Fruit fly (Drosophila melanogaster) whole organism, embryonic: ENCODE results near the gene upSET.

ENCODE experiments used
- B-H2 ChIP-seq: fragments of 200-800 bp; sonication (Bioruptor generic); optimal IDR thresholded peaks from 2 replicates; lab custom pipeline; 2018; ENCODE audit warnings: missing biosample characterization, mild to moderate bottlenecking, missing genetic modification characterization
- Bdp1 ChIP-seq: fragments of 200-800 bp; sonication (Bioruptor generic); optimal IDR thresholded peaks from 3 replicates; lab custom pipeline; 2016; ENCODE audit warnings: missing biosample characterization, missing genetic modification characterization
- Bteb2 ChIP-seq: fragments of 200-800 bp; sonication (Bioruptor generic); optimal IDR thresholded peaks from 2 replicates; lab custom pipeline; 2016; ENCODE audit warnings: missing biosample characterization, missing genetic modification characterization
- CG10147 ChIP-seq: fragments of 200-800 bp; sonication (Bioruptor generic); optimal IDR thresholded peaks from 2 replicates; lab custom pipeline; 2019; ENCODE audit warnings: missing biosample characterization, mild to moderate bottlenecking, missing genetic modification characterization, moderate library complexity
- CG10267 ChIP-seq: fragments of 200-800 bp; sonication (Bioruptor generic); optimal IDR thresholded peaks from 2 replicates; lab custom pipeline; 2018; ENCODE audit warnings: missing biosample characterization, mild to moderate bottlenecking, missing genetic modification characterization, moderate library complexity
- CG10431 ChIP-seq: fragments of 200-800 bp; sonication (Bioruptor generic); optimal IDR thresholded peaks from 3 replicates; lab custom pipeline; 2018; ENCODE audit warnings: missing biosample characterization, mild to moderate bottlenecking, missing genetic modification characterization
- CG12155 ChIP-seq: fragments of 200-800 bp; sonication (Bioruptor generic); optimal IDR thresholded peaks from 3 replicates; lab custom pipeline; 2016; ENCODE audit warnings: missing biosample characterization, missing genetic modification characterization
- CG12942 ChIP-seq: fragments of 200-800 bp; sonication (Bioruptor generic); optimal IDR thresholded peaks from 3 replicates; lab custom pipeline; 2016; ENCODE audit warnings: missing biosample characterization, missing genetic modification characterization
- CG13296 ChIP-seq: fragments of 200-800 bp; sonication (Bioruptor generic); optimal IDR thresholded peaks from 3 replicates; lab custom pipeline; 2018; ENCODE audit warnings: missing biosample characterization, mild to moderate bottlenecking, missing genetic modification characterization
- CG13624 ChIP-seq: fragments of 200-800 bp; sonication (Bioruptor generic); optimal IDR thresholded peaks from 2 replicates; lab custom pipeline; 2016; ENCODE audit warnings: missing biosample characterization, missing genetic modification characterization
- CG14860 ChIP-seq: fragments of 200-800 bp; sonication (Bioruptor generic); IDR thresholded peaks from 3 replicates; pipeline ENCODE4 v1.3.6; 2022; ENCODE audit warnings: missing biosample characterization, missing genetic modification characterization; ENCODE audit not compliant: partially characterized antibody
- CG15011 ChIP-seq: fragments of 200-800 bp; sonication (Bioruptor generic); optimal IDR thresholded peaks from 3 replicates; lab custom pipeline; 2018; ENCODE audit warnings: missing biosample characterization, mild to moderate bottlenecking, missing genetic modification characterization
- CG2712 ChIP-seq: fragments of 200-800 bp; optimal IDR thresholded peaks from 3 replicates; lab custom pipeline; 2019; ENCODE audit warnings: missing biosample characterization, mild to moderate bottlenecking, missing genetic modification characterization, moderate library complexity
- CG3995 ChIP-seq: fragments of 200-800 bp; sonication (Bioruptor generic); optimal IDR thresholded peaks from 3 replicates; lab custom pipeline; 2016; ENCODE audit warnings: missing biosample characterization, missing genetic modification characterization
- CG42726 ChIP-seq: fragments of 200-800 bp; sonication (Bioruptor generic); IDR thresholded peaks from 2 replicates; pipeline ENCODE4 v1.3.6; 2022; ENCODE audit warnings: missing biosample characterization, missing genetic modification characterization; ENCODE audit not compliant: partially characterized antibody
- CG4854 ChIP-seq: fragments of 200-800 bp; sonication (Bioruptor generic); optimal IDR thresholded peaks from 2 replicates; lab custom pipeline; 2016; ENCODE audit warnings: missing biosample characterization, missing genetic modification characterization, inconsistent platforms
- CG5180 ChIP-seq: fragments of 200-800 bp; sonication (Bioruptor generic); optimal IDR thresholded peaks from 3 replicates; lab custom pipeline; 2017; ENCODE audit warnings: missing biosample characterization, missing genetic modification characterization, mild to moderate bottlenecking, moderate library complexity, missing genetic modification reagents
- CG5245 ChIP-seq: fragments of 200-800 bp; sonication (Bioruptor generic); optimal IDR thresholded peaks from 3 replicates; lab custom pipeline; 2016; ENCODE audit warnings: missing biosample characterization, missing genetic modification characterization
- CG6272 ChIP-seq: fragments of 200-800 bp; sonication (Bioruptor generic); IDR thresholded peaks from 2 replicates; pipeline ENCODE4 v1.3.6; 2022; ENCODE audit warnings: missing biosample characterization, missing genetic modification characterization
- CG8765 ChIP-seq: fragments of 200-800 bp; sonication (Bioruptor generic); IDR thresholded peaks from 2 replicates; pipeline ENCODE4 v1.3.6; 2022; ENCODE audit warnings: missing biosample characterization, missing genetic modification characterization
- CkIIα-i1 ChIP-seq: fragments of 200-800 bp; sonication (Bioruptor generic); IDR thresholded peaks from 2 replicates; pipeline ENCODE4 v1.3.6; 2022; ENCODE audit warnings: missing biosample characterization, missing genetic modification characterization
- Drgx ChIP-seq: fragments of 200-800 bp; sonication (Bioruptor generic); IDR thresholded peaks from 2 replicates; pipeline ENCODE4 v1.3.6; 2022; ENCODE audit warnings: missing biosample characterization, missing genetic modification characterization
- HLH3B ChIP-seq: fragments of 200-800 bp; sonication (Bioruptor generic); IDR thresholded peaks from 2 replicates; pipeline ENCODE4 v1.3.6; 2022; ENCODE audit warnings: missing biosample characterization, missing genetic modification characterization
- HLH4C ChIP-seq: fragments of 200-800 bp; sonication (Bioruptor generic); IDR thresholded peaks from 3 replicates; pipeline ENCODE4 v1.3.6; 2022; ENCODE audit warnings: missing biosample characterization, missing genetic modification characterization; ENCODE audit not compliant: partially characterized antibody
- Lpt ChIP-seq: fragments of >200 bp; optimal IDR thresholded peaks from 2 replicates; lab custom pipeline; 2018; ENCODE audit warnings: missing biosample characterization, missing genetic modification characterization
- NC2α ChIP-seq: fragments of 200-800 bp; sonication (Bioruptor generic); optimal IDR thresholded peaks from 2 replicates; lab custom pipeline; 2016; ENCODE audit warnings: missing biosample characterization, missing genetic modification characterization
- NK7.1 ChIP-seq: fragments of 200-800 bp; sonication (Bioruptor generic); optimal IDR thresholded peaks from 3 replicates; lab custom pipeline; 2016; ENCODE audit warnings: missing biosample characterization, missing genetic modification characterization
- Nf-YB ChIP-seq: fragments of 200-800 bp; sonication (Bioruptor generic); optimal IDR thresholded peaks from 3 replicates; lab custom pipeline; 2019; ENCODE audit warnings: missing biosample characterization, mild to moderate bottlenecking, missing genetic modification characterization, moderate library complexity
- Oaz ChIP-seq: fragments of 200-800 bp; sonication (Bioruptor generic); IDR thresholded peaks from 2 replicates; pipeline ENCODE4 v1.3.6; 2022; ENCODE audit warnings: missing biosample characterization, missing genetic modification characterization
- Sox100B ChIP-seq: fragments of 200-800 bp; sonication (Bioruptor generic); optimal IDR thresholded peaks from 3 replicates; lab custom pipeline; 2018; ENCODE audit warnings: missing biosample characterization, mild to moderate bottlenecking, missing genetic modification characterization
- Sry-β ChIP-seq: fragments of 200-800 bp; sonication (Bioruptor generic); optimal IDR thresholded peaks from 2 replicates; lab custom pipeline; 2018; ENCODE audit warnings: missing biosample characterization, mild to moderate bottlenecking, missing genetic modification characterization, moderate library complexity
- Vsx1 ChIP-seq: fragments of 200-800 bp; sonication (Bioruptor generic); optimal IDR thresholded peaks from 2 replicates; lab custom pipeline; 2017; ENCODE audit warnings: missing biosample characterization, mild to moderate bottlenecking, missing genetic modification characterization, missing genetic modification reagents
- abd-A ChIP-seq: fragments of 200-800 bp; sonication (Bioruptor generic); optimal IDR thresholded peaks from 3 replicates; lab custom pipeline; 2019; ENCODE audit warnings: missing biosample characterization, mild to moderate bottlenecking, missing genetic modification characterization, moderate library complexity
- btn ChIP-seq: fragments of 200-800 bp; sonication (Bioruptor generic); optimal IDR thresholded peaks from 2 replicates; lab custom pipeline; 2016; ENCODE audit warnings: missing biosample characterization, missing genetic modification characterization
- cg ChIP-seq: fragments of 200-800 bp; sonication (Bioruptor generic); optimal IDR thresholded peaks from 3 replicates; lab custom pipeline; 2019; ENCODE audit warnings: missing biosample characterization, mild to moderate bottlenecking, missing genetic modification characterization, moderate library complexity
- crp ChIP-seq, 2 experiments: fragments of 200-800 bp; sonication (Bioruptor generic); optimal IDR thresholded peaks; 2 replicates in 1 of 2; 3 replicates in 1 of 2; lab custom pipeline; 2017; ENCODE audit warnings: missing biosample characterization in 2 of 2, missing genetic modification characterization in 2 of 2, mild to moderate bottlenecking in 1 of 2, moderate library complexity in 1 of 2
- ewg ChIP-seq: fragments of 200-800 bp; sonication (Bioruptor generic); optimal IDR thresholded peaks from 3 replicates; lab custom pipeline; 2017; ENCODE audit warnings: mild to moderate bottlenecking, missing biosample characterization, missing genetic modification reagents, missing genetic modification characterization
- ftz-f1 ChIP-seq: fragments of 200-800 bp; sonication (Bioruptor generic); optimal IDR thresholded peaks from 2 replicates; lab custom pipeline; 2016; ENCODE audit warnings: missing biosample characterization, missing genetic modification characterization
- gsb ChIP-seq: fragments of 200-800 bp; sonication (Bioruptor generic); IDR thresholded peaks from 2 replicates; pipeline ENCODE4 v1.3.6; 2022; ENCODE audit warnings: missing biosample characterization, missing genetic modification characterization
- lmd ChIP-seq: fragments of 200-800 bp; sonication (Bioruptor generic); IDR thresholded peaks from 2 replicates; pipeline ENCODE4 v1.3.6; 2022; ENCODE audit warnings: missing biosample characterization, missing genetic modification characterization
- odd ChIP-seq: fragments of 200-800 bp; sonication (Bioruptor generic); optimal IDR thresholded peaks from 2 replicates; lab custom pipeline; 2017; ENCODE audit warnings: missing biosample characterization, mild to moderate bottlenecking, missing genetic modification characterization
- rib ChIP-seq: fragments of 200-800 bp; sonication (Bioruptor generic); IDR thresholded peaks from 2 replicates; pipeline ENCODE4 v1.3.6; 2022; ENCODE audit warnings: missing biosample characterization, missing genetic modification characterization
- sc ChIP-seq, 3 experiments: fragments of >200 bp in 2 of 3; fragments of 200-800 bp in 1 of 3; sonication (Bioruptor generic) in 1 of 3; optimal IDR thresholded peaks; 2 replicates in 2 of 3; 3 replicates in 1 of 3; lab custom pipeline; 2017; ENCODE audit warnings: mild to moderate bottlenecking in 1 of 3, missing biosample characterization in 1 of 3, missing genetic modification characterization in 1 of 3, missing genetic modification reagents in 1 of 3
- scrt ChIP-seq: fragments of 200-800 bp; sonication (Bioruptor generic); optimal IDR thresholded peaks from 2 replicates; lab custom pipeline; 2018; ENCODE audit warnings: missing biosample characterization, mild to moderate bottlenecking, missing genetic modification characterization, moderate library complexity
- slbo ChIP-seq: fragments of 200-800 bp; sonication (Bioruptor generic); IDR thresholded peaks from 2 replicates; pipeline ENCODE4 v1.3.6; 2022; ENCODE audit warnings: missing biosample characterization, missing genetic modification characterization
- ssp ChIP-seq: fragments of 200-800 bp; sonication (Bioruptor generic); IDR thresholded peaks from 2 replicates; pipeline ENCODE4 v1.3.6; 2022; ENCODE audit warnings: missing biosample characterization, missing genetic modification characterization
- stwl ChIP-seq: fragments of 200-800 bp; sonication (Bioruptor generic); optimal IDR thresholded peaks from 3 replicates; lab custom pipeline; 2018; ENCODE audit warnings: missing biosample characterization, mild to moderate bottlenecking, missing genetic modification characterization, moderate library complexity
- trem ChIP-seq: fragments of 200-800 bp; optimal IDR thresholded peaks from 3 replicates; lab custom pipeline; 2019; ENCODE audit warnings: missing biosample characterization, mild to moderate bottlenecking, missing genetic modification characterization, moderate library complexity

Gene upSET

dm6 chr3L:14037655-14038644 is 36.0 kb downstream of the upSET start (continued):
- TF ChIP-seq cg (peak; percentile 72), CG10147 (GFP tag; lab: Kevin White, UChicago) (no peak), CG12942 (GFP tag; lab: Kevin White, UChicago) (no peak), ftz-f1 (GFP tag; lab: Kevin White, UChicago) (no peak), CG12155 (GFP tag; lab: Kevin White, UChicago) (no peak), lmd (GFP tag; lab: Robert Waterston, UW) (no peak), HLH3B (no peak), NK7.1 (GFP tag; lab: Kevin White, UChicago) (no peak), CG13296 (no peak), sc (optimal IDR thresholded peaks at IDR 0.05; lab: Kevin White, UChicago) (no peak), sc (GFP tag; optimal IDR thresholded peaks at IDR 0.05; lab: Kevin White, UChicago) (no peak), Lpt (no peak), Vsx1 (GFP tag; lab: Kevin White, UChicago) (no peak), CG2712 (no peak), Bteb2 (no peak), trem (tag; lab: Kevin White, UChicago) (no peak), CG8765 (GFP tag; lab: Robert Waterston, UW) (no peak), CG15011 (GFP tag; lab: Kevin White, UChicago) (no peak), CG3995 (no peak), CG5180 (GFP tag; lab: Kevin White, UChicago) (no peak), CG5245 (GFP tag; lab: Kevin White, UChicago) (no peak), stwl (tag; lab: Kevin White, UChicago) (no peak), ewg (no peak), abd-A (no peak), CkIIα-i1 (GFP tag; lab: Robert Waterston, UW) (no peak), ssp (GFP tag; lab: Robert Waterston, UW) (no peak), CG14860 (GFP tag; lab: Robert Waterston, UW) (no peak), odd (no peak), Oaz (GFP tag; lab: Robert Waterston, UW) (no peak), HLH4C (GFP tag; lab: Robert Waterston, UW) (no peak), Sry-β (GFP tag; lab: Kevin White, UChicago) (no peak), NC2α (GFP tag; lab: Kevin White, UChicago) (no peak), CG42726 (GFP tag; lab: Robert Waterston, UW) (no peak), B-H2 (no peak), CG6272 (no peak), rib (peak; percentile 80; the same call in 1 of the 2 replicates), Nf-YB (GFP tag; lab: Kevin White, UChicago) (no peak), btn (GFP tag; lab: Kevin White, UChicago) (no peak), gsb (GFP tag; lab: Robert Waterston, UW) (no peak), Bdp1 (no peak), CG10267 (tag; lab: Kevin White, UChicago) (no peak), crp (GFP tag; optimal IDR thresholded peaks at IDR 0.05; lab: Kevin White, UChicago) (peak in 1 of 2 experiments; percentile 63), CG13624 (no peak), Drgx (GFP tag; lab: Robert Waterston, UW) (peak; percentile 54; the same call in 1 of the 2 replicates), CG4854 (GFP tag; lab: Kevin White, UChicago) (no peak), CG10431 (GFP tag; lab: Kevin White, UChicago) (no peak), scrt (GFP tag; lab: Kevin White, UChicago) (no peak), Sox100B (GFP tag; lab: Kevin White, UChicago) (no peak), slbo (GFP tag; lab: Robert Waterston, UW) (peak; percentile 6; the same call in 1 of the 2 replicates)
